Worm (Caenorhabditis elegans): Measurements from ENCODE around the gene F58B4.5.

The F58B4.5 gene

DNA sequence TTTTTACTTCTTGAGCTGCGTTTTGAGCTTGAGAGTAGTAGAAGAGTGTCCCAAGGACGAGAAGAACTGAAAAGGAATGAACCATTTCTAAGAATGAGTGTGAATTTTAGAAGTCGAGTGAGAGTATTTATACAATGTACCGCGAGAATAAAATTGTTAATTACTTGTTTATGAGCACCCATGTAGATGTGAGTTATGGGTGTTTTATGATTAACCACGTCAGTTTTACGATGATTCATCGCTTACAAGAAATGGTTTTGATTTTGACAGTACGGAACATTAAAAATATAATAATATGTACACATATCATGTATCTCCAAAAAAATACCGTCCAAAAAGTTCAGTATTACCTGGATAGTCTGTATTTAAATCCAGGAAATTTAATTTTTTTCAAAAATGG is 21.8 kb downstream of the F58B4.5 start, which contains the start of gene clec-221:
Gene clec-221, minus strand, starts transcription at position 101 of the 400 bp plus-strand sequence.
- TF ChIP-seq ceh-9 (tag; optimal IDR thresholded peaks at IDR 0.05): no peak
- TF ChIP-seq ceh-30 (tag; optimal IDR thresholded peaks at IDR 0.05): no peak

DNA sequence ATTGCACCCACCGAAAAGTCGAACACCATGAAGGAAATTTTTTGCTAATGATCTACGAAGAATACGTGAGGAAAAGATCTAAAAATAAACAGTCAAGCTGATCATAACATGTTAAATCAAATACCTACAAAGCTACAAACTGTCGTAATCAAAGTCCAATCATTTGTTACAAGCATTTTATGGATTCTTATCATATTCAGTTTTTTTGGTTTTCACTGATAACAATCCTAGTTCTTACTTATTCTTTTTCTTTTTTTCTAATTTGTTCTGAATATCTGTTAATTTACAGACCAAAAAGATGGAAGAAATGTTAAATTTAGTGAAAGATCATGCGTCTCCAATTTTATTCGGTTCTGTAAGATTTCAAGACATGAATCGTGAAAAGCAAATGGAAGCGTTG is 22.3 kb downstream of the F58B4.5 start, which contains the start of gene F17C11.6:
Gene F17C11.6, plus strand, starts transcription at position 290 of the 400 bp plus-strand sequence.
- TF ChIP-seq ahr-1 (tag; optimal IDR thresholded peaks at IDR 0.05): no peak
- TF ChIP-seq pag-3 (tag; optimal IDR thresholded peaks at IDR 0.05; ENCODE audit: borderline replicate concordance): no peak
- TF ChIP-seq pha-4 (tag; optimal IDR thresholded peaks at IDR 0.05): no peak
- no peak for TF ChIP-seq C08G9.2 (tag; optimal IDR thresholded peaks at IDR 0.05)
- TF ChIP-seq elt-2 (tag; optimal IDR thresholded peaks at IDR 0.05): no peak
- TF ChIP-seq pat-9 (tag; optimal IDR thresholded peaks at IDR 0.05): no peak
- TF ChIP-seq F13H6.1 (tag; optimal IDR thresholded peaks at IDR 0.05): no peak
- no peak for TF ChIP-seq C38D4.7 (GFP tag; optimal IDR thresholded peaks at IDR 0.05)
- no peak for TF ChIP-seq sdc-2 (tag; optimal IDR thresholded peaks at IDR 0.05)
- no peak for TF ChIP-seq ceh-34 (tag; optimal IDR thresholded peaks at IDR 0.05)
- TF ChIP-seq ceh-14 (tag; optimal IDR thresholded peaks at IDR 0.05): no peak
- no peak for TF ChIP-seq nfya-1 (tag; optimal IDR thresholded peaks at IDR 0.05)
- TF ChIP-seq eyg-1 (tag; optimal IDR thresholded peaks at IDR 0.05): no peak
- no peak for TF ChIP-seq Y22D7AL.16 (tag; optimal IDR thresholded peaks at IDR 0.05)
- no peak for TF ChIP-seq pros-1 (tag; optimal IDR thresholded peaks at IDR 0.05)
- TF ChIP-seq ceh-48 (tag; optimal IDR thresholded peaks at IDR 0.05): no peak

DNA sequence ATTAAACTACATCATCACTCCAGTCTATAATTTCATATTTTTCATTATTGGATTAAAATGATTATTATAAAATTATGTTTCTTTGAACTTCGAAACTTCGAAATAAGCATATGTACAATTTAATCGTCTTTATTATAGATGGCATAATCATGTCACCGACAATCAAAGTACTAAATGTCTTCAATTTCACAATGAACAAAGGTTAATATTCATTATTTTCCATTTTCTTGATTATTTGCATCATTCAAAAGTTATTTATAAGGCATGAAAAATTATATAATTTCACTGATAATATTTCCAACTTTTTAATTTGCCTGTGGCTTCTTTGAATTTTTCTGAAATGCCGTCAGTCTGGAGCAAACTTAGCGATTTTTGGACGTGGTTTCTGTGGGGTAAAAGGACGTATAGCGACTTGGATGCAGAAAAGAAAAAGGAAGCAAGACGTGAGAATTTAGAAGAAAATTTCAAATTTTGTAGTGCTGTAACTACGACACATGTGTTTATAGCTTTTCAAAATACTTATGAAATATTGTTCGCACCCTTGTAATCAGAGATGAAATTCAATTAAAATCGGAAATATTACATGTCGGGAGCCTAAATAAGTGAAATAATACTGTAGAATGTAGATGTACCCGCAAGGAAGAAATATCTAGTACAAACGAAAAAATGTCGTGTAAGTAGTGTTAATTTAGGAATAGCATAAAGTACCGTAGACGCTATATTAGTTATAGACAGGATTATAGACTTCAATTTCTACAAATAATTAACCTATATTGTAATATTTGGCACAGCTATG is 23.4 kb downstream of the F58B4.5 start, which contains the start of gene F17C11.13:
Gene F17C11.13, plus strand, starts transcription at position 243 of the 796 bp plus-strand sequence.
- no peak for TF ChIP-seq hlh-15 (tag; optimal IDR thresholded peaks at IDR 0.05)
- no peak for TF ChIP-seq nhr-232 (tag; optimal IDR thresholded peaks at IDR 0.05)
- TF ChIP-seq ama-1 (optimal IDR thresholded peaks at IDR 0.05): no peak

DNA sequence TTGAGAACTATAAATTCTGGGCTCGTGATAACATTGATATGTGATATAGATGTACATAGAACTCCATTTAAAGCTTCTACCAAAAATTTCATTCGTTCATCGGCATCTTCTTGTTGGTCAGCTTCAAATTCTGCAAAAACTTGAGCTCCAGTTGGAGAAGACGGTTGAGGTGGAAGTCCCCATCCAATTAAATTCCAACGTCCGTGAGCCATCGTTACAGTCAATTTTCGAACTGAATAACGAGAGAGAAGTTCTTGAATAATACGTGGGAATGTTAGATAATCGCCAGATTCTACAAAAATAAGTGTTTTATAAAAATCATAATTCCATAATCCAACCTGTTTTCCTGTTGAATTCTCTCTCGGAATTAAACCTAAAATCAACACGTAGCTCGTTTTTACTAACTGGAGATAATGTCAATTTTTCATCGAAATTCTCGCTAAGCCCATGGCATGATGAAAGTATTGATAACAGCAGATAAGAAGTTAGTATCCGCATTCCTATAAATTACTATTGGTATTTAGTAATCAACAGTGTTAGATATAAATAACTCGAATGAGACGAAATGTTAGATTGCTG is 25.9 kb downstream of the F58B4.5 start, which contains the start of gene pigt-1:
Gene pigt-1, minus strand, starts transcription at position 500 of the 579 bp plus-strand sequence.
- TF ChIP-seq syd-9 (tag; optimal IDR thresholded peaks at IDR 0.05) (no peak), fax-1 (tag; optimal IDR thresholded peaks at IDR 0.05) (no peak), unc-55 (GFP tag; optimal IDR thresholded peaks at IDR 0.05) (no peak), pros-1 (tag; optimal IDR thresholded peaks at IDR 0.05) (no peak), mec-3 (tag; optimal IDR thresholded peaks at IDR 0.05; ENCODE audit: borderline replicate concordance) (no peak)

DNA sequence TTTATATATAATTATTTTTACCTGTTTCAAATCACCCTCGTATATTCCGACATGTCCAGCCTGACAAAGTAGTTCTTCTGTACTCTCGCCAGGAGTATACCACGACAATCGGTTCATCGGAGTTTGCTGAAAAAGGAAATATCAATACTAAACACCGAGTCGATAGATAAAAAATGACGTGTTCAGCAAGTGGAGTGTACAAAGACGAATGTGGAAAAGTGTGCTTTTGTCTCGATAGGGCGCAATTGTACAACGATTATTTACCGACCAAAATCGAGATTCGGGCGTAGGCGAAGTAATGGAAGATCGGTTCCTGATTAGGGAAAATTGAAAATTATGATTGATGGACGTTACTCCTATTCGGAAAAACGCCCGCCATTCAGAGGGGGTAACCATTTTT is 28.1 kb downstream of the F58B4.5 start, which contains the start of gene vps-36:
Gene vps-36, minus strand, starts transcription at position 126 of the 400 bp plus-strand sequence.
- TF ChIP-seq lin-11 (tag; optimal IDR thresholded peaks at IDR 0.05) (no peak), elt-2 (tag; optimal IDR thresholded peaks at IDR 0.05) (peak; percentile 14), elt-4 (tag; optimal IDR thresholded peaks at IDR 0.05) (no peak), F13H6.1 (tag; optimal IDR thresholded peaks at IDR 0.05) (no peak)

DNA sequence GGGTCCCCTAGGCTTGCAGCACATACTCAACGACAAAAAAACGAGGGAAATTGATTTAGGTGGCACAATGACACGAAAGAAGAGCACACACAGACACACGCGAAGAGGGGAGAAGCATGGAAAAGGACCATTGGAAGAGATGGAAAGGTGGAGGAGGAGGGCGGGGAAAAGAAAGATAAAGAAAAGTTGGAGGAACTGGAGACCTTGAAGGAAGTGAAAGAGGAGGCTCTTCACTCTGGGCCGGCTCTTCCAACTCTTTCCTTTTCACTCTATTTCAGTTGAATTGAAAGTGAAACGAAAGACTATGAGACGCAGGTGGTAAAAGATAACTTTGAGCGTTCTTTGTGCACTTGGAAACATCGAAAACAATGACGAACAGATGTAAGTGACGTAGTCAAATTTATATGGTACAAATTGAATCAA is 29.0 kb downstream of the F58B4.5 start:
- peak; percentile 1 for TF ChIP-seq nfya-1 (tag; optimal IDR thresholded peaks at IDR 0.05)
- no peak for TF ChIP-seq hlh-13 (GFP tag; optimal IDR thresholded peaks at IDR 0.05)
- peak; percentile 44 for TF ChIP-seq ceh-34 (tag; optimal IDR thresholded peaks at IDR 0.05)
- no peak for TF ChIP-seq ceh-2 (tag; optimal IDR thresholded peaks at IDR 0.05)
- peak; percentile 94 for TF ChIP-seq unc-42 (tag; optimal IDR thresholded peaks at IDR 0.05)
- no peak for TF ChIP-seq ceh-19 (GFP tag; optimal IDR thresholded peaks at IDR 0.05)
- no peak for TF ChIP-seq ceh-48 (tag; optimal IDR thresholded peaks at IDR 0.05)
- TF ChIP-seq unc-55 (GFP tag; optimal IDR thresholded peaks at IDR 0.05): peak; percentile 68
- TF ChIP-seq pag-3 (tag; optimal IDR thresholded peaks at IDR 0.05; ENCODE audit: borderline replicate concordance): no peak
- peak; percentile 27 for TF ChIP-seq fax-1 (tag; optimal IDR thresholded peaks at IDR 0.05)
- TF ChIP-seq rnt-1 (tag; optimal IDR thresholded peaks at IDR 0.05): peak; percentile 48
- peak; percentile 22 for TF ChIP-seq C08G9.2 (tag; optimal IDR thresholded peaks at IDR 0.05)
- TF ChIP-seq hlh-30 (tag; optimal IDR thresholded peaks at IDR 0.05; ENCODE audit: insufficient read depth): no peak
- peak; percentile 48 for TF ChIP-seq tbx-2 (tag; optimal IDR thresholded peaks at IDR 0.05)
- TF ChIP-seq ets-4 (tag; optimal IDR thresholded peaks at IDR 0.05): no peak
- TF ChIP-seq madf-2 (tag; optimal IDR thresholded peaks at IDR 0.05): no peak
- TF ChIP-seq T23F11.4 (GFP tag; optimal IDR thresholded peaks at IDR 0.05): no peak
- peak; percentile 93 for TF ChIP-seq ceh-18 (tag; optimal IDR thresholded peaks at IDR 0.05)
- no peak for TF ChIP-seq fkh-10 (GFP tag; optimal IDR thresholded peaks at IDR 0.05)
- peak; percentile 75 for TF ChIP-seq ceh-14 (tag; optimal IDR thresholded peaks at IDR 0.05)
- TF ChIP-seq ref-2 (tag; optimal IDR thresholded peaks at IDR 0.05): peak; percentile 25

All from whole organism, late embryonic.